Worm (Caenorhabditis elegans) whole organism, early embryonic: ENCODE results near the gene C17G1.5.

ENCODE experiments used
- aly-1 ChIP-seq: sonication (generic microtip); optimal IDR thresholded peaks from 2 replicates; lab custom pipeline; 2016; ENCODE audit warnings: missing genetic modification characterization, missing compliant biosample characterization
- ama-1 ChIP-seq: fragments of 150-350 bp; optimal IDR thresholded peaks from 2 replicates; lab custom pipeline; 2014
- flt-1 ChIP-seq: fragments of 200-800 bp; sonication (Bioruptor generic); IDR thresholded peaks from 2 replicates; pipeline ENCODE4 v1.3.6; 2022; ENCODE audit warnings: missing genetic modification characterization, missing compliant biosample characterization
- pes-1 ChIP-seq: fragments of 200-800 bp; sonication (Bioruptor generic); IDR thresholded peaks from 2 replicates; pipeline ENCODE4 v1.3.6; 2022; ENCODE audit warnings: missing genetic modification reagents, missing genetic modification characterization, missing compliant biosample characterization
- tra-4 ChIP-seq: sonication (generic microtip); optimal IDR thresholded peaks from 2 replicates; lab custom pipeline; 2017; ENCODE audit warnings: missing genetic modification characterization, missing compliant biosample characterization

DNA sequence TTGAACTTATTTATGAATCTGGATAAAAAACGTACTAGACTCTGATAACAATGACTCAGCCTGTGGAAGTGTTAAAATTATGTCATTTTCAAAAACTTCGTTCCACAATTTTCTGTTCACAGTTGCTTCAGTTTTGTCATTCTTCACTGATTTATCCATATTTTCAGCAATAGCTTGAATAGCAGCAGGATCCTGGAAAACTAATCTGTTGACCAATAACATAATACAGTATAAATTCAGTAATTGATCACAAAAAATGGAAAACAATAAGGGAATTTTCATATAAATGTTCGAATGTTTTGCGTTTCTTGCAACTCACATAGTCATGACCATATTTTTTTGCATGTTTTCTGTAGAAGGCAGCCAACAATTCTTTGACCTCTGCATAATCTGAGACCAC is 9.9 kb downstream of the C17G1.5 start:
- no peak for TF ChIP-seq ama-1
- no peak for TF ChIP-seq aly-1 (tag; lab: Kevin White, UChicago)
- no peak for TF ChIP-seq pes-1 (GFP tag; lab: Robert Waterston, UW)
- TF ChIP-seq tra-4 (tag; lab: Kevin White, UChicago) = no peak
- no peak for TF ChIP-seq flt-1 (GFP tag; lab: Robert Waterston, UW)
